Fruit fly (Drosophila melanogaster) whole organism, pupa: Measurements from ENCODE around the gene Tango4.

Experiments
- CG10348 ChIP-seq: fragments of 200-800 bp; sonication (Bioruptor generic); IDR thresholded peaks from 2 replicates; pipeline ENCODE4 v1.3.6; 2022; ENCODE audit warnings: missing biosample characterization, missing genetic modification characterization
- CG12605 ChIP-seq: fragments of 200-800 bp; sonication (Bioruptor generic); IDR thresholded peaks from 2 replicates; pipeline ENCODE4 v1.3.6; 2022; ENCODE audit warnings: missing biosample characterization, missing genetic modification characterization
- CG13204 ChIP-seq: fragments of 200-800 bp; sonication (Bioruptor generic); optimal IDR thresholded peaks from 2 replicates; lab custom pipeline; 2018; ENCODE audit warnings: missing biosample characterization, mild to moderate bottlenecking, missing genetic modification characterization, moderate library complexity
- CG14655 ChIP-seq: fragments of 200-800 bp; sonication (Bioruptor generic); optimal IDR thresholded peaks from 3 replicates; lab custom pipeline; 2017; ENCODE audit warnings: mild to moderate bottlenecking, missing biosample characterization, missing genetic modification reagents, missing genetic modification characterization
- CG15710 ChIP-seq: fragments of 200-800 bp; sonication (Bioruptor generic); optimal IDR thresholded peaks from 2 replicates; lab custom pipeline; 2018; ENCODE audit warnings: missing biosample characterization, mild to moderate bottlenecking, missing genetic modification characterization, moderate library complexity
- CG17806 ChIP-seq: fragments of 200-800 bp; sonication (Bioruptor generic); optimal IDR thresholded peaks from 2 replicates; lab custom pipeline; 2018; ENCODE audit warnings: missing biosample characterization, mild to moderate bottlenecking, missing genetic modification characterization, moderate library complexity
- CG32121 ChIP-seq: fragments of 200-800 bp; sonication (Bioruptor generic); IDR thresholded peaks from 2 replicates; pipeline ENCODE4 v1.3.6; 2022; ENCODE audit warnings: missing biosample characterization, missing genetic modification characterization
- CG34367 ChIP-seq: fragments of 200-800 bp; sonication (Bioruptor generic); optimal IDR thresholded peaks from 2 replicates; lab custom pipeline; 2018; ENCODE audit warnings: missing biosample characterization, mild to moderate bottlenecking, missing genetic modification characterization
- CG4496 ChIP-seq: fragments of 200-800 bp; sonication (Bioruptor generic); IDR thresholded peaks from 3 replicates; pipeline ENCODE4 v1.3.6; 2022; ENCODE audit warnings: missing biosample characterization, missing genetic modification characterization
- CG8159 ChIP-seq: fragments of 200-800 bp; sonication (Bioruptor generic); optimal IDR thresholded peaks from 3 replicates; lab custom pipeline; 2018; ENCODE audit warnings: missing biosample characterization, mild to moderate bottlenecking, missing genetic modification characterization, moderate library complexity
- CG8301 ChIP-seq: fragments of 200-800 bp; sonication (Bioruptor generic); optimal IDR thresholded peaks from 2 replicates; lab custom pipeline; 2018; ENCODE audit warnings: missing biosample characterization, mild to moderate bottlenecking, missing genetic modification characterization
- CG9948 ChIP-seq: fragments of 200-800 bp; sonication (Bioruptor generic); optimal IDR thresholded peaks from 2 replicates; lab custom pipeline; 2018; ENCODE audit warnings: missing biosample characterization, mild to moderate bottlenecking, missing genetic modification characterization, moderate library complexity
- D1 ChIP-seq: fragments of 200-800 bp; sonication (Bioruptor generic); optimal IDR thresholded peaks from 2 replicates; lab custom pipeline; 2018; ENCODE audit warnings: missing biosample characterization, mild to moderate bottlenecking, missing genetic modification characterization, moderate library complexity
- EcR ChIP-seq: fragments of 200-800 bp; sonication (Bioruptor generic); optimal IDR thresholded peaks from 3 replicates; lab custom pipeline; 2019; ENCODE audit warnings: missing biosample characterization, missing genetic modification characterization, mild to moderate bottlenecking, moderate library complexity, missing genetic modification reagents
- Ets98B ChIP-seq: fragments of 200-800 bp; sonication (Bioruptor generic); IDR thresholded peaks from 2 replicates; pipeline ENCODE4 v1.3.6; 2022; ENCODE audit warnings: missing biosample characterization, missing genetic modification characterization
- Pif1A ChIP-seq: fragments of 200-800 bp; sonication (Bioruptor generic); optimal IDR thresholded peaks from 3 replicates; lab custom pipeline; 2016; ENCODE audit warnings: missing biosample characterization, missing genetic modification characterization
- Pif1B ChIP-seq: fragments of 200-800 bp; sonication (Bioruptor generic); optimal IDR thresholded peaks from 3 replicates; lab custom pipeline; 2016; ENCODE audit warnings: missing biosample characterization, missing genetic modification characterization
- Snoo ChIP-seq: fragments of 200-800 bp; sonication (Bioruptor generic); optimal IDR thresholded peaks from 3 replicates; lab custom pipeline; 2017; ENCODE audit warnings: missing biosample characterization, mild to moderate bottlenecking, missing genetic modification characterization, inconsistent platforms
- fd96Ca ChIP-seq: fragments of 200-800 bp; sonication (Bioruptor generic); IDR thresholded peaks from 3 replicates; pipeline ENCODE4 v1.3.6; 2022; ENCODE audit warnings: missing biosample characterization, missing genetic modification characterization
- gl ChIP-seq: fragments of 200-800 bp; sonication (Bioruptor generic); optimal IDR thresholded peaks from 2 replicates; lab custom pipeline; 2018; ENCODE audit warnings: missing biosample characterization, mild to moderate bottlenecking, missing genetic modification characterization
- rn ChIP-seq: fragments of 200-800 bp; sonication (Bioruptor generic); IDR thresholded peaks from 2 replicates; pipeline ENCODE4 v1.3.6; 2022; ENCODE audit warnings: missing biosample characterization, missing genetic modification characterization

Tango4 gene

DNA sequence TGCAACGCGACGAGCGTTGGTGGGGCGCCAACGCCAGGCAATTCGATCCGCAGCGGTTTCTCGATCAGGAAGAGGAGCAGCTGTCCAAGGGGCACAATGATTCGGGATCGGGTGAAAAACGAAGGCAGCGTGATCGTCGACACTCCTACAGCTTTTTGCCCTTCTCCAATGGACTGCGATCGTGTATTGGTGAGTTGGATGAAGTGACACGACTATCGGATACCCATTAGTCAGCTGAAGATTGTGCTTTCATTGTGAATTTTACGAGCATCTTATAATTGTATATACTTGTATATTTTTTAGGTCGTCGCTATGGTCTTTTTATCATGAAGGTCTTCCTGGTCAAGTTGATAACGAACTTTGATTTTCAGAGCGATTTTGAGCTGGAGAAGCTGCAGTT is 13.8 kb downstream of the Tango4 start:
- TF ChIP-seq fd96Ca (GFP tag; lab: Robert Waterston, UW) = no peak
- no peak for TF ChIP-seq CG10348
- no peak for TF ChIP-seq CG34367
- TF ChIP-seq Snoo (tag; lab: Kevin White, UChicago) = no peak
- no peak for TF ChIP-seq gl (tag; lab: Kevin White, UChicago)
- no peak for TF ChIP-seq CG4496 (GFP tag; lab: Robert Waterston, UW)
- no peak for TF ChIP-seq Ets98B (GFP tag; lab: Robert Waterston, UW)
- no peak for TF ChIP-seq CG12605 (GFP tag; lab: Robert Waterston, UW)

DNA sequence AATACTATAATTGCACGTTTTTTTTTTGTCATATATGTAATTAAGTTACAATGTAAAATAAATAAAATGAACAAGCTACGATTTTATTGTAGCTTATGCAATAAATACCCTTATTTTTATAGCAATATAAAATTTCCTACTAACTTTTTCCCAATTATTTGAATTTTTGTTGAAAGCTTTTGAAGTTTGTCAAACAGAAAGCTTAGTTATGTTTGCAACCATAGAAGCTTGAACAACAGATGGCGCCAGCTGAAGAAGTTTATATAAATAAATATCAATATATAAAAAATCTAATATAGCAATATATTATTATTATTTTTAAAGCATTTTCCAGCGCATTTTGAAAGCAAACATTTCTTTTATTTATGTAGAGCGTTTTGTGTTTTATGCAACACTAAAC is 14.3 kb downstream of the Tango4 start:
- no peak for TF ChIP-seq gl (tag; lab: Kevin White, UChicago)
- no peak for TF ChIP-seq CG32121 (GFP tag; lab: Robert Waterston, UW)
- TF ChIP-seq CG15710 (tag; lab: Kevin White, UChicago) = no peak
- no peak for TF ChIP-seq Pif1A (GFP tag; lab: Kevin White, UChicago)
- no peak for TF ChIP-seq CG14655 (GFP tag; lab: Kevin White, UChicago)
- TF ChIP-seq CG4496 (GFP tag; lab: Robert Waterston, UW) = no peak
- no peak for TF ChIP-seq CG8301 (tag; lab: Kevin White, UChicago)
- TF ChIP-seq EcR = no peak
- TF ChIP-seq CG8159 = no peak
- no peak for TF ChIP-seq rn
- TF ChIP-seq CG9948 (tag; lab: Kevin White, UChicago) = no peak
- no peak for TF ChIP-seq CG17806 (tag; lab: Kevin White, UChicago)

dm6 chrX:12043398-12043797 is 22.5 kb downstream of the Tango4 start, which contains the start of gene Ten-a:
Ten-a (plus strand) TSS chrX:12043698.
- TF ChIP-seq CG8301 (tag; lab: Kevin White, UChicago) = no peak
- no peak for TF ChIP-seq CG8159
- TF ChIP-seq CG9948 (tag; lab: Kevin White, UChicago) = no peak
- no peak for TF ChIP-seq Pif1B (GFP tag; lab: Kevin White, UChicago)
- TF ChIP-seq Ets98B (GFP tag; lab: Robert Waterston, UW) = no peak
- TF ChIP-seq CG10348 = no peak
- TF ChIP-seq CG34367 = no peak
- TF ChIP-seq CG4496 (GFP tag; lab: Robert Waterston, UW) = no peak
- TF ChIP-seq CG12605 (GFP tag; lab: Robert Waterston, UW) = no peak
- TF ChIP-seq CG32121 (GFP tag; lab: Robert Waterston, UW) = no peak
- no peak for TF ChIP-seq fd96Ca (GFP tag; lab: Robert Waterston, UW)
- TF ChIP-seq gl (tag; lab: Kevin White, UChicago) = no peak
- no peak for TF ChIP-seq CG14655 (GFP tag; lab: Kevin White, UChicago)
- TF ChIP-seq D1 (tag; lab: Kevin White, UChicago) = no peak
- no peak for TF ChIP-seq rn
- no peak for TF ChIP-seq CG17806 (tag; lab: Kevin White, UChicago)
- no peak for TF ChIP-seq EcR

DNA sequence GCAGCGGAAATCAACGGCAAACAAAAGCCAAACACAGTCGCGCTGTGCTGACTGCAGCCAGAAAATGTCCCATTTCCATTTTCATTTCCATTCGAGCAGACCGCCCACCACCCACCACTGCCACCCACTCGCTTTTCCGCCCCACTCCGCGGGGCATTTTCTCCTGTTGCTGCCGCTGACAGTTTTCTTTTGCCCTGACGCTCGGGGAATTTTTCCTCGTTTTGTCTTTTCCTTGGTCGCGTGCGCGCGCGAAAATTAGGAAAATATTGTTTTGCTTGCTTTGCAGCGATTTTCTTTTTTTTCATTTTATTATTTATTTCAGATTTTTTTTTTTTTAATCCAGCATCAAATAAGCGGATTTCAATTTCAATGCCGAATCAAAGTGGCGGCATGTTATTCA is 29.4 kb downstream of the Tango4 start:
- TF ChIP-seq CG9948 (tag; lab: Kevin White, UChicago) = no peak
- TF ChIP-seq rn = no peak
- no peak for TF ChIP-seq CG32121 (GFP tag; lab: Robert Waterston, UW)
- TF ChIP-seq CG10348 = no peak
- no peak for TF ChIP-seq CG13204
- TF ChIP-seq, all 21 proteins: peak for 0

dm6 chrX:12056535-12056934 is 35.7 kb downstream of the Tango4 start, which contains the start of gene Uch-L5R:
Uch-L5R (minus strand) TSS chrX:12056635.
- no peak for TF ChIP-seq fd96Ca (GFP tag; lab: Robert Waterston, UW)
- TF ChIP-seq CG8301 (tag; lab: Kevin White, UChicago) = no peak
- no peak for TF ChIP-seq CG14655 (GFP tag; lab: Kevin White, UChicago)
- TF ChIP-seq CG4496 (GFP tag; lab: Robert Waterston, UW) = no peak
- TF ChIP-seq CG34367 = no peak
- TF ChIP-seq D1 (tag; lab: Kevin White, UChicago) = no peak
- TF ChIP-seq CG8159 = no peak

DNA sequence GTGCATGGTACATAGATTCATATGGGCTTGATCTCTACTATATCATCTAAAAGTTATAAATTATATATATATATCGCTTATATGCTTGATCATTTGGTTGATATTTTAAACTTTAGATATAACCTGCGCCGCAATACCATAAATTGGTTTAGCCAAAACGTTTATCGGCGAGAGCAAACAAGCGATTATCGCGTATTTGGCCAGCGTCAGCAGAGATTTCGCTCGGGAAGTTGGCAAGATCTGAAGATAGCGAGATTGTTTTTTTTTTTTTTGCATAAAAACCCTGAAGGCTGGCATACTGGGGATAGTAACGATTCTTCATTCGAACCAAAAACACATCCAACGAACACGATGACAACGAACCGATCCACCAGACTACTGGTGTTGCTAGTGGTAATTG is 38.6 kb downstream of the Tango4 start, which contains the start of gene Muc11A:
Gene Muc11A (plus strand): TSS at position 301 of the 400 bp plus-strand sequence.
- no peak for TF ChIP-seq Pif1A (GFP tag; lab: Kevin White, UChicago)
- TF ChIP-seq CG14655 (GFP tag; lab: Kevin White, UChicago) = no peak
- no peak for TF ChIP-seq Snoo (tag; lab: Kevin White, UChicago)
- TF ChIP-seq EcR = no peak
- no peak for TF ChIP-seq CG12605 (GFP tag; lab: Robert Waterston, UW)
- no peak for TF ChIP-seq CG13204
- no peak for TF ChIP-seq fd96Ca (GFP tag; lab: Robert Waterston, UW)
- no peak for TF ChIP-seq CG8301 (tag; lab: Kevin White, UChicago)
- TF ChIP-seq gl (tag; lab: Kevin White, UChicago) = no peak
- no peak for TF ChIP-seq Pif1B (GFP tag; lab: Kevin White, UChicago)
- no peak for TF ChIP-seq CG32121 (GFP tag; lab: Robert Waterston, UW)
- TF ChIP-seq CG15710 (tag; lab: Kevin White, UChicago) = no peak
- TF ChIP-seq D1 (tag; lab: Kevin White, UChicago) = no peak
- no peak for TF ChIP-seq CG10348
- TF ChIP-seq CG17806 (tag; lab: Kevin White, UChicago) = no peak
- TF ChIP-seq CG4496 (GFP tag; lab: Robert Waterston, UW) = no peak
- no peak for TF ChIP-seq CG8159
- TF ChIP-seq, all 21 proteins: peak for 0

DNA sequence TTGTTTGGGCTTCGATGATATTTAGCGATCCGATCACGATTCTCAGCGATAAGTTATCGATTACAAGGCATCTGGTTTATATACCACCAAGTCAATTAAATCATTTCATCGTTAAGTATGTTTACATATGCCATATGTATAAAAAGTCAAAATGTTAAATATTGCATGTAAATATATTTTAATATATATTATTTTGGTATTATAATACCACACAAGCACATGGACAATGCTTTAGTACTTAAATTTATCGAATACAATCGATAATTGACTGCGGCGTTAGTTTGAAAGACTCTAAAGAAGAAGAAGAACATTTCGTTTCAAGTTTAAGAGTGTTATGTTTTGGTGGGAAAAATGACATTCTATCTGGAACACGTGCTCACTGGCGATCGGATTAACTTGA is 49.3 kb downstream of the Tango4 start, which contains the start of gene CG34323:
Gene CG34323 (plus strand): TSS at position 301 of the 400 bp plus-strand sequence.
- no peak for TF ChIP-seq gl (tag; lab: Kevin White, UChicago)
- TF ChIP-seq CG15710 (tag; lab: Kevin White, UChicago) = no peak
- no peak for TF ChIP-seq Pif1A (GFP tag; lab: Kevin White, UChicago)
- no peak for TF ChIP-seq CG4496 (GFP tag; lab: Robert Waterston, UW)
- no peak for TF ChIP-seq CG34367
- no peak for TF ChIP-seq D1 (tag; lab: Kevin White, UChicago)
- no peak for TF ChIP-seq CG9948 (tag; lab: Kevin White, UChicago)
- TF ChIP-seq Ets98B (GFP tag; lab: Robert Waterston, UW) = no peak
- no peak for TF ChIP-seq CG10348
- TF ChIP-seq Snoo (tag; lab: Kevin White, UChicago) = no peak
- no peak for TF ChIP-seq EcR
- no peak for TF ChIP-seq CG8301 (tag; lab: Kevin White, UChicago)
- no peak for TF ChIP-seq CG17806 (tag; lab: Kevin White, UChicago)
- TF ChIP-seq, all 21 proteins: peak for 0
